Fruit fly (Drosophila melanogaster) whole organism, prepupa: Measurements from ENCODE around the gene spz3.

ENCODE experiments used
- Blimp-1 ChIP-seq: fragments of 200-800 bp; sonication (Bioruptor generic); optimal IDR thresholded peaks from 3 replicates; lab custom pipeline; 2017; ENCODE audit warnings: missing biosample characterization, missing genetic modification characterization, mild to moderate bottlenecking, moderate library complexity, missing genetic modification reagents
- CG10669 ChIP-seq: fragments of 200-800 bp; sonication (Bioruptor generic); optimal IDR thresholded peaks from 3 replicates; lab custom pipeline; 2018; ENCODE audit warnings: missing biosample characterization, mild to moderate bottlenecking, missing genetic modification characterization, moderate library complexity
- CG11902 ChIP-seq: fragments of 200-800 bp; sonication (Bioruptor generic); optimal IDR thresholded peaks from 3 replicates; lab custom pipeline; 2016; ENCODE audit warnings: missing biosample characterization, missing genetic modification characterization
- CG15336 ChIP-seq: fragments of 200-800 bp; sonication (Bioruptor generic); IDR thresholded peaks from 2 replicates; pipeline ENCODE4 v1.3.6; 2022; ENCODE audit warnings: missing biosample characterization, missing genetic modification characterization
- CG16779 ChIP-seq: fragments of 200-800 bp; sonication (Bioruptor generic); optimal IDR thresholded peaks from 3 replicates; lab custom pipeline; 2017; ENCODE audit warnings: missing biosample characterization, mild to moderate bottlenecking, missing genetic modification characterization
- CG3032 ChIP-seq: fragments of 200-800 bp; optimal IDR thresholded peaks from 2 replicates; lab custom pipeline; 2019; ENCODE audit warnings: missing biosample characterization, mild to moderate bottlenecking, missing genetic modification characterization, moderate library complexity
- CG31627 ChIP-seq: fragments of 200-800 bp; sonication (Bioruptor generic); optimal IDR thresholded peaks from 3 replicates; lab custom pipeline; 2016; ENCODE audit warnings: missing biosample characterization, missing genetic modification characterization
- CG34406 ChIP-seq: fragments of 200-800 bp; sonication (Bioruptor generic); optimal IDR thresholded peaks from 3 replicates; lab custom pipeline; 2016; ENCODE audit warnings: missing biosample characterization, missing genetic modification characterization
- CG3919 ChIP-seq: fragments of 200-800 bp; sonication (Bioruptor generic); optimal IDR thresholded peaks from 3 replicates; lab custom pipeline; 2016; ENCODE audit warnings: missing biosample characterization, missing genetic modification characterization
- CG4318 ChIP-seq: fragments of 200-800 bp; sonication (Bioruptor generic); optimal IDR thresholded peaks from 3 replicates; lab custom pipeline; 2017; ENCODE audit warnings: missing biosample characterization, mild to moderate bottlenecking, missing genetic modification characterization
- CG6163 ChIP-seq: fragments of 200-800 bp; sonication (Bioruptor generic); IDR thresholded peaks from 3 replicates; pipeline ENCODE4 v1.3.6; 2022; ENCODE audit warnings: missing biosample characterization, missing genetic modification characterization
- CG6792 ChIP-seq: fragments of 200-800 bp; sonication (Bioruptor generic); optimal IDR thresholded peaks from 3 replicates; lab custom pipeline; 2016; ENCODE audit warnings: missing biosample characterization, missing genetic modification characterization
- CG6808 ChIP-seq: fragments of 200-800 bp; sonication (Bioruptor generic); optimal IDR thresholded peaks from 3 replicates; lab custom pipeline; 2017; ENCODE audit warnings: missing biosample characterization, missing genetic modification characterization, mild to moderate bottlenecking, moderate library complexity, missing genetic modification reagents
- CG6854 ChIP-seq: fragments of 200-800 bp; sonication (Bioruptor generic); optimal IDR thresholded peaks from 2 replicates; lab custom pipeline; 2017; ENCODE audit warnings: missing biosample characterization, mild to moderate bottlenecking, missing genetic modification characterization
- CG7368 ChIP-seq: fragments of 200-800 bp; sonication (Bioruptor generic); optimal IDR thresholded peaks from 3 replicates; lab custom pipeline; 2016; ENCODE audit warnings: missing biosample characterization, missing genetic modification characterization
- CG8119 ChIP-seq: fragments of 200-800 bp; sonication (Bioruptor generic); IDR thresholded peaks from 3 replicates; pipeline ENCODE4 v1.3.6; 2022; ENCODE audit warnings: missing biosample characterization, missing genetic modification characterization
- CG8319 ChIP-seq: fragments of 200-800 bp; sonication (Bioruptor generic); optimal IDR thresholded peaks from 3 replicates; lab custom pipeline; 2016; ENCODE audit warnings: missing biosample characterization, missing genetic modification characterization
- CG8632 ChIP-seq: fragments of 200-800 bp; sonication (Bioruptor generic); optimal IDR thresholded peaks from 3 replicates; lab custom pipeline; 2016; ENCODE audit warnings: missing biosample characterization, missing genetic modification characterization
- CG9139 ChIP-seq: fragments of 200-800 bp; sonication (Bioruptor generic); optimal IDR thresholded peaks from 3 replicates; lab custom pipeline; 2017; ENCODE audit warnings: missing biosample characterization, mild to moderate bottlenecking, missing genetic modification characterization
- Eip75B ChIP-seq: fragments of 200-800 bp; sonication (Bioruptor generic); optimal IDR thresholded peaks from 3 replicates; lab custom pipeline; 2016; ENCODE audit warnings: missing biosample characterization, missing genetic modification characterization
- Eip78C ChIP-seq: fragments of 200-800 bp; sonication (Bioruptor generic); peaks from one replicate; lab custom pipeline; 2016; ENCODE audit warnings: missing biosample characterization, missing genetic modification characterization
- Eip93F ChIP-seq: fragments of 200-800 bp; sonication (Bioruptor generic); optimal IDR thresholded peaks from 2 replicates; lab custom pipeline; 2016; ENCODE audit warnings: missing biosample characterization, mild to moderate bottlenecking, missing genetic modification characterization
- Ets21C ChIP-seq: fragments of 200-800 bp; sonication (Bioruptor generic); optimal IDR thresholded peaks from 3 replicates; lab custom pipeline; 2016; ENCODE audit warnings: missing biosample characterization, missing genetic modification characterization
- Ets96B ChIP-seq: fragments of 200-800 bp; optimal IDR thresholded peaks from 2 replicates; lab custom pipeline; 2019; ENCODE audit warnings: missing biosample characterization, mild to moderate bottlenecking, missing genetic modification characterization, moderate library complexity
- Gug ChIP-seq: fragments of 200-800 bp; sonication (Bioruptor generic); IDR thresholded peaks from 2 replicates; pipeline ENCODE4 v1.3.6; 2022; ENCODE audit warnings: missing biosample characterization, missing genetic modification characterization
- Hr39 ChIP-seq: fragments of 200-800 bp; sonication (Bioruptor generic); optimal IDR thresholded peaks from 2 replicates; lab custom pipeline; 2016; ENCODE audit warnings: missing biosample characterization, missing genetic modification characterization
- Hr4 ChIP-seq: fragments of 200-800 bp; sonication (Bioruptor generic); optimal IDR thresholded peaks from 3 replicates; lab custom pipeline; 2016; ENCODE audit warnings: missing biosample characterization, missing genetic modification characterization
- Lpt ChIP-seq: fragments of 200-800 bp; sonication (Bioruptor generic); optimal IDR thresholded peaks from 3 replicates; lab custom pipeline; 2016; ENCODE audit warnings: missing biosample characterization, missing genetic modification characterization
- Met ChIP-seq: fragments of 200-800 bp; sonication (Bioruptor generic); optimal IDR thresholded peaks from 3 replicates; lab custom pipeline; 2016; ENCODE audit warnings: missing biosample characterization, missing genetic modification characterization
- OdsH ChIP-seq: fragments of 200-800 bp; sonication (Bioruptor generic); optimal IDR thresholded peaks from 3 replicates; lab custom pipeline; 2016; ENCODE audit warnings: missing biosample characterization, missing genetic modification characterization
- Smox ChIP-seq: fragments of 200-800 bp; sonication (Bioruptor generic); optimal IDR thresholded peaks from 3 replicates; lab custom pipeline; 2016; ENCODE audit warnings: missing biosample characterization, missing genetic modification characterization
- Sox102F ChIP-seq: fragments of 200-800 bp; sonication (Bioruptor generic); optimal IDR thresholded peaks from 2 replicates; lab custom pipeline; 2016; ENCODE audit warnings: missing biosample characterization, mild to moderate bottlenecking, missing genetic modification characterization
- Sox14 ChIP-seq: fragments of 200-800 bp; sonication (Bioruptor generic); optimal IDR thresholded peaks from 3 replicates; lab custom pipeline; 2016; ENCODE audit warnings: missing biosample characterization, missing genetic modification characterization
- Sox15 ChIP-seq: fragments of 200-800 bp; sonication (Bioruptor generic); optimal IDR thresholded peaks from 3 replicates; lab custom pipeline; 2016; ENCODE audit warnings: missing biosample characterization, missing genetic modification characterization
- achi ChIP-seq: fragments of 200-800 bp; sonication (Bioruptor generic); optimal IDR thresholded peaks from 3 replicates; lab custom pipeline; 2016; ENCODE audit warnings: missing biosample characterization, missing genetic modification characterization
- cyc ChIP-seq: fragments of 200-800 bp; sonication (Bioruptor generic); optimal IDR thresholded peaks from 3 replicates; lab custom pipeline; 2016; ENCODE audit warnings: missing biosample characterization, missing genetic modification characterization
- dac ChIP-seq: fragments of 200-800 bp; sonication (Bioruptor generic); optimal IDR thresholded peaks from 2 replicates; lab custom pipeline; 2017; ENCODE audit warnings: missing biosample characterization, mild to moderate bottlenecking, missing genetic modification characterization
- dsx ChIP-seq: fragments of 200-800 bp; optimal IDR thresholded peaks from 3 replicates; lab custom pipeline; 2019; ENCODE audit warnings: missing biosample characterization, mild to moderate bottlenecking, missing genetic modification characterization, moderate library complexity; ENCODE audit not compliant: poor library complexity, severe bottlenecking
- eg ChIP-seq: fragments of 200-800 bp; sonication (Bioruptor generic); IDR thresholded peaks from 3 replicates; pipeline ENCODE4 v1.3.6; 2022; ENCODE audit warnings: missing biosample characterization, missing genetic modification characterization
- esn ChIP-seq: fragments of 200-800 bp; sonication (Bioruptor generic); optimal IDR thresholded peaks from 2 replicates; lab custom pipeline; 2016; ENCODE audit warnings: missing biosample characterization, mild to moderate bottlenecking, missing genetic modification characterization, moderate library complexity
- fd59A ChIP-seq: fragments of 200-800 bp; sonication (Bioruptor generic); optimal IDR thresholded peaks from 2 replicates; lab custom pipeline; 2017; ENCODE audit warnings: missing biosample characterization, mild to moderate bottlenecking, missing genetic modification characterization, missing genetic modification reagents
- fkh ChIP-seq: fragments of 200-800 bp; sonication (Bioruptor generic); optimal IDR thresholded peaks from 3 replicates; lab custom pipeline; 2017; ENCODE audit warnings: missing biosample characterization, mild to moderate bottlenecking, missing genetic modification characterization, moderate library complexity
- lz ChIP-seq: fragments of 200-800 bp; sonication (Bioruptor generic); optimal IDR thresholded peaks from 3 replicates; lab custom pipeline; 2016; ENCODE audit warnings: missing biosample characterization, missing genetic modification characterization
- net ChIP-seq: fragments of 200-800 bp; sonication (Bioruptor generic); optimal IDR thresholded peaks from 3 replicates; lab custom pipeline; 2016; ENCODE audit warnings: missing biosample characterization, missing genetic modification characterization
- pdm3 ChIP-seq: fragments of 200-800 bp; sonication (Bioruptor generic); optimal IDR thresholded peaks from 3 replicates; lab custom pipeline; 2016; ENCODE audit warnings: missing biosample characterization, missing genetic modification characterization
- salr ChIP-seq, 2 experiments: fragments of 200-800 bp; sonication (Bioruptor generic); optimal IDR thresholded peaks; 3 replicates each; lab custom pipeline; 2016 to 2018; ENCODE audit warnings: missing biosample characterization in 2 of 2, missing genetic modification characterization in 2 of 2, mild to moderate bottlenecking in 1 of 2
- ss ChIP-seq, 2 experiments: fragments of 200-800 bp; sonication (Bioruptor generic); optimal IDR thresholded peaks; 2 replicates in 1 of 2; 3 replicates in 1 of 2; lab custom pipeline; 2017 to 2018; ENCODE audit warnings: mild to moderate bottlenecking in 2 of 2, missing biosample characterization in 2 of 2, missing genetic modification characterization in 2 of 2, moderate library complexity in 1 of 2
- vri ChIP-seq: fragments of 200-800 bp; sonication (Bioruptor generic); optimal IDR thresholded peaks from 3 replicates; lab custom pipeline; 2016; ENCODE audit warnings: missing biosample characterization, mild to moderate bottlenecking, missing genetic modification characterization

spz3 gene

dm6 chr2L:7909854-7910253 lies 30.5 kb upstream of the spz3 start (continued):
- peak; percentile 64; the same call in 2 of the 3 replicates for TF ChIP-seq CG6163 (GFP tag; lab: Robert Waterston, UW)
- no peak for TF ChIP-seq lz
- peak; percentile 9 for TF ChIP-seq CG8632 (GFP tag; lab: Kevin White, UChicago)
- TF ChIP-seq Sox14 (GFP tag; lab: Kevin White, UChicago) = no peak
- no peak for TF ChIP-seq vri
- peak; percentile 28 for TF ChIP-seq CG34406 (GFP tag; lab: Kevin White, UChicago)
- TF ChIP-seq fd59A (GFP tag; lab: Kevin White, UChicago) = peak; percentile 20
- peak; percentile 47 for TF ChIP-seq CG16779 (tag; lab: Kevin White, UChicago)
- no peak for TF ChIP-seq Hr39 (GFP tag; lab: Kevin White, UChicago)
- TF ChIP-seq CG10669 = peak; percentile 39
- TF ChIP-seq esn (GFP tag; lab: Kevin White, UChicago) = no peak
- TF ChIP-seq fkh = no peak
- TF ChIP-seq CG6808 (GFP tag; lab: Kevin White, UChicago) = peak; percentile 39
- peak; percentile 6 for TF ChIP-seq achi
- no peak for TF ChIP-seq CG11902 (GFP tag; lab: Kevin White, UChicago)
- TF ChIP-seq CG31627 (GFP tag; lab: Kevin White, UChicago) = no peak

dm6 chr2L:7909327-7909804 lies 30.0 kb upstream of the spz3 start:
- peak; percentile 68 for TF ChIP-seq Smox (GFP tag; lab: Kevin White, UChicago)
- TF ChIP-seq fkh = no peak
- no peak for TF ChIP-seq CG11902 (GFP tag; lab: Kevin White, UChicago)
- TF ChIP-seq CG6792 (GFP tag; lab: Kevin White, UChicago) = peak; percentile 5
- TF ChIP-seq CG8119 (GFP tag; lab: Robert Waterston, UW) = no peak
- TF ChIP-seq cyc (GFP tag; lab: Kevin White, UChicago) = peak; percentile 48
- no peak for TF ChIP-seq Hr4 (GFP tag; lab: Kevin White, UChicago)
- peak; percentile 57 for TF ChIP-seq Ets96B (tag; lab: Kevin White, UChicago)
- peak; percentile 5 for TF ChIP-seq Ets21C (GFP tag; lab: Kevin White, UChicago)
- TF ChIP-seq Hr39 (GFP tag; lab: Kevin White, UChicago) = peak; percentile 26
- peak in 1 of 2 experiments; percentile 50 for TF ChIP-seq ss (GFP tag; optimal IDR thresholded peaks at IDR 0.05; lab: Kevin White, UChicago)
- peak; percentile 22 for TF ChIP-seq OdsH (GFP tag; lab: Kevin White, UChicago)
- peak; percentile 31 for TF ChIP-seq pdm3
- TF ChIP-seq CG4318 = no peak
- no peak for TF ChIP-seq Lpt
- peak; percentile 53 for TF ChIP-seq lz
- peak; percentile 52 for TF ChIP-seq vri
- no peak for TF ChIP-seq CG7368 (GFP tag; lab: Kevin White, UChicago)
- TF ChIP-seq Gug (GFP tag; lab: Robert Waterston, UW) = no peak
- TF ChIP-seq eg (GFP tag; lab: Robert Waterston, UW) = no peak
- peak; percentile 52 for TF ChIP-seq CG6808 (GFP tag; lab: Kevin White, UChicago)
- no peak for TF ChIP-seq fd59A (GFP tag; lab: Kevin White, UChicago)
- peak; percentile 34 for TF ChIP-seq CG8632 (GFP tag; lab: Kevin White, UChicago)
- peak; percentile 88 for TF ChIP-seq Eip78C (GFP tag; lab: Kevin White, UChicago)
- TF ChIP-seq CG3919 (GFP tag; lab: Kevin White, UChicago) = peak; percentile 40
- no peak for TF ChIP-seq dac (GFP tag; lab: Kevin White, UChicago)
- peak; percentile 57 for TF ChIP-seq CG3032 (tag; lab: Kevin White, UChicago)
- no peak for TF ChIP-seq salr (GFP tag; optimal IDR thresholded peaks at IDR 0.05; lab: Kevin White, UChicago)
- no peak for TF ChIP-seq CG15336 (GFP tag; lab: Robert Waterston, UW)
- TF ChIP-seq Eip75B (GFP tag; lab: Kevin White, UChicago) = no peak
- TF ChIP-seq Sox102F (GFP tag; lab: Kevin White, UChicago) = peak; percentile 73
- TF ChIP-seq CG16779 (tag; lab: Kevin White, UChicago) = no peak
- peak; percentile 33 for TF ChIP-seq CG6854
- TF ChIP-seq Blimp-1 = peak; percentile 36
- TF ChIP-seq esn (GFP tag; lab: Kevin White, UChicago) = peak; percentile 74
- TF ChIP-seq net (GFP tag; lab: Kevin White, UChicago) = peak; percentile 3
- TF ChIP-seq Met (GFP tag; lab: Kevin White, UChicago) = peak; percentile 84
- TF ChIP-seq CG9139 (GFP tag; lab: Kevin White, UChicago) = peak; percentile 1
- TF ChIP-seq CG8319 (GFP tag; lab: Kevin White, UChicago) = peak; percentile 3
- TF ChIP-seq CG31627 (GFP tag; lab: Kevin White, UChicago) = peak; percentile 33
- no peak for TF ChIP-seq Eip93F (GFP tag; lab: Kevin White, UChicago)
- TF ChIP-seq dsx = peak; percentile 75
- no peak for TF ChIP-seq Sox15 (GFP tag; lab: Kevin White, UChicago)
